Worm (Caenorhabditis elegans) whole organism, L1 larva: ENCODE measurements around the gene aat-2.

Source experiments
- C16A3.4 ChIP-seq: fragments of 150-350 bp; optimal IDR thresholded peaks from 2 replicates; lab custom pipeline; 2014; ENCODE audit warnings: missing biosample characterization, missing genetic modification characterization
- F16B12.6 ChIP-seq: fragments of 150-350 bp; optimal IDR thresholded peaks from 2 replicates; lab custom pipeline; 2014; ENCODE audit warnings: missing biosample characterization, missing genetic modification characterization
- aha-1 ChIP-seq: fragments of 150-350 bp; optimal IDR thresholded peaks from 2 replicates; lab custom pipeline; 2014; ENCODE audit warnings: missing biosample characterization, missing genetic modification characterization
- aly-2 ChIP-seq: fragments of 150-350 bp; optimal IDR thresholded peaks from 2 replicates; lab custom pipeline; 2014; ENCODE audit warnings: missing biosample characterization, missing genetic modification characterization
- ceh-88 ChIP-seq: fragments of 200-800 bp; sonication (Bioruptor generic); IDR thresholded peaks from 2 replicates; pipeline ENCODE4 v1.3.6; 2022; ENCODE audit warnings: missing genetic modification characterization, missing compliant biosample characterization
- dpl-1 ChIP-seq, 3 experiments: fragments of 150-350 bp in 2 of 3; sonication (generic microtip) in 1 of 3; optimal IDR thresholded peaks; 2 replicates each; lab custom pipeline; 2014 to 2017; ENCODE audit warnings: missing biosample characterization in 3 of 3, missing genetic modification characterization in 3 of 3, missing genetic modification reagents in 3 of 3
- dsc-1 ChIP-seq: sonication (generic microtip); optimal IDR thresholded peaks from 2 replicates; lab custom pipeline; 2016; ENCODE audit warnings: mild to moderate bottlenecking, missing genetic modification characterization, missing compliant biosample characterization
- efl-3 ChIP-seq: fragments of 200-800 bp; sonication (Bioruptor generic); optimal IDR thresholded peaks from 2 replicates; lab custom pipeline; 2018; ENCODE audit warnings: mild to moderate bottlenecking, missing genetic modification characterization, missing compliant biosample characterization
- egl-13 ChIP-seq: sonication (generic microtip); optimal IDR thresholded peaks from 2 replicates; lab custom pipeline; 2016; ENCODE audit warnings: missing genotype, missing genetic modification reagents, missing genetic modification characterization, missing compliant biosample characterization
- elt-2 ChIP-seq: sonication (generic microtip); optimal IDR thresholded peaks from 2 replicates; lab custom pipeline; 2016; ENCODE audit warnings: missing genetic modification characterization, mild to moderate bottlenecking, inconsistent platforms, missing compliant biosample characterization, missing genetic modification reagents
- elt-3 ChIP-seq, 6 experiments: fragments of 150-350 bp in 1 of 6; sonication (generic microtip); optimal IDR thresholded peaks; 2 replicates each; lab custom pipeline; 2017 to 2018; ENCODE audit warnings: missing biosample characterization in 6 of 6, missing genetic modification characterization in 6 of 6, inconsistent platforms in 1 of 6
- fkh-4 ChIP-seq: sonication (generic microtip); optimal IDR thresholded peaks from 2 replicates; lab custom pipeline; 2016; ENCODE audit warnings: missing compliant biosample characterization, missing genetic modification characterization, borderline replicate concordance
- fkh-8 ChIP-seq: sonication (generic microtip); optimal IDR thresholded peaks from 2 replicates; lab custom pipeline; 2016; ENCODE audit warnings: mild to moderate bottlenecking, missing genetic modification characterization, missing compliant biosample characterization
- fos-1 ChIP-seq: fragments of 150-350 bp; optimal IDR thresholded peaks from 2 replicates; lab custom pipeline; 2014; ENCODE audit warnings: missing biosample characterization, missing genetic modification characterization
- grh-1 ChIP-seq: fragments of 200-800 bp; sonication (Bioruptor generic); IDR thresholded peaks from 2 replicates; pipeline ENCODE4 v1.3.6; 2022; ENCODE audit warnings: missing genetic modification reagents, missing genetic modification characterization, missing compliant biosample characterization
- hlh-17 ChIP-seq: fragments of 200-800 bp; sonication (Bioruptor generic); optimal IDR thresholded peaks from 2 replicates; lab custom pipeline; 2018; ENCODE audit warnings: missing genetic modification characterization, mild to moderate bottlenecking, missing compliant biosample characterization, moderate library complexity, borderline replicate concordance
- hlh-4 ChIP-seq: sonication (generic microtip); optimal IDR thresholded peaks from 2 replicates; lab custom pipeline; 2016; ENCODE audit warnings: mild to moderate bottlenecking, missing genetic modification characterization, missing compliant biosample characterization
- irx-1 ChIP-seq: sonication (generic microtip); optimal IDR thresholded peaks from 2 replicates; lab custom pipeline; 2016; ENCODE audit warnings: missing genetic modification characterization, missing compliant biosample characterization
- isw-1 ChIP-seq: fragments of 200-800 bp; sonication (Bioruptor generic); IDR thresholded peaks from 2 replicates; pipeline ENCODE4 v1.3.6; 2022; ENCODE audit warnings: missing genetic modification characterization, missing compliant biosample characterization
- lin-13 ChIP-seq: fragments of 150-350 bp; optimal IDR thresholded peaks from 2 replicates; lab custom pipeline; 2014; ENCODE audit warnings: missing biosample characterization, missing genetic modification reagents, missing genetic modification characterization
- lin-14 ChIP-seq: fragments of 200-800 bp; sonication (Bioruptor generic); optimal IDR thresholded peaks from 2 replicates; lab custom pipeline; 2018; ENCODE audit warnings: mild to moderate bottlenecking, missing genetic modification characterization, moderate library complexity, missing compliant biosample characterization
- lin-15B ChIP-seq: fragments of 150-350 bp; sonication (generic microtip); optimal IDR thresholded peaks from 3 replicates; lab custom pipeline; 2014; ENCODE audit warnings: missing biosample characterization, missing genetic modification characterization
- lir-3 ChIP-seq: sonication (generic microtip); optimal IDR thresholded peaks from 2 replicates; lab custom pipeline; 2016; ENCODE audit warnings: mild to moderate bottlenecking, missing genetic modification characterization, moderate library complexity, missing compliant biosample characterization; ENCODE audit not compliant: poor library complexity
- mab-9 ChIP-seq: fragments of 200-800 bp; sonication (Bioruptor generic); IDR thresholded peaks from 2 replicates; pipeline ENCODE4 v1.3.6; 2022; ENCODE audit warnings: missing genetic modification reagents, missing genetic modification characterization, missing compliant biosample characterization
- mdl-1 ChIP-seq, 2 experiments: fragments of 150-350 bp; optimal IDR thresholded peaks; 2 replicates each; lab custom pipeline; 2014 to 2017; ENCODE audit warnings: missing biosample characterization in 2 of 2, missing genetic modification characterization in 2 of 2, inconsistent platforms in 1 of 2
- nhr-11 ChIP-seq: fragments of 150-350 bp; optimal IDR thresholded peaks from 2 replicates; lab custom pipeline; 2014; ENCODE audit warnings: missing biosample characterization, missing genetic modification characterization
- nhr-12 ChIP-seq: sonication (generic microtip); optimal IDR thresholded peaks from 2 replicates; lab custom pipeline; 2017; ENCODE audit warnings: missing biosample characterization, missing genetic modification characterization
- nhr-19 ChIP-seq: fragments of 200-800 bp; sonication (Bioruptor generic); conservative IDR thresholded peaks from 2 replicates; pipeline ENCODE4 v1.3.6; 2022; ENCODE audit warnings: missing genetic modification characterization, missing compliant biosample characterization
- nhr-20 ChIP-seq: sonication (generic microtip); optimal IDR thresholded peaks from 2 replicates; lab custom pipeline; 2016; ENCODE audit warnings: mild to moderate bottlenecking, missing genetic modification characterization, missing compliant biosample characterization
- nhr-237 ChIP-seq: fragments of 150-350 bp; optimal IDR thresholded peaks from 2 replicates; lab custom pipeline; 2014; ENCODE audit warnings: missing biosample characterization, missing genetic modification characterization
- nhr-71 ChIP-seq: sonication (generic microtip); optimal IDR thresholded peaks from 2 replicates; lab custom pipeline; 2016; ENCODE audit warnings: mild to moderate bottlenecking, missing genetic modification characterization, moderate library complexity, missing compliant biosample characterization
- nhr-76 ChIP-seq: sonication (generic microtip); optimal IDR thresholded peaks from 2 replicates; lab custom pipeline; 2017; ENCODE audit warnings: missing biosample characterization, missing genetic modification characterization
- nhr-90 ChIP-seq: sonication (generic microtip); optimal IDR thresholded peaks from 2 replicates; lab custom pipeline; 2016; ENCODE audit warnings: mild to moderate bottlenecking, missing genetic modification characterization, missing compliant biosample characterization; ENCODE audit not compliant: poor library complexity
- pqm-1 ChIP-seq: sonication (generic microtip); optimal IDR thresholded peaks from 3 replicates; lab custom pipeline; 2017; ENCODE audit warnings: missing biosample characterization, missing genetic modification characterization
- skn-1 ChIP-seq: fragments of 150-350 bp; optimal IDR thresholded peaks from 2 replicates; lab custom pipeline; 2014; ENCODE audit warnings: missing biosample characterization, missing genetic modification characterization
- snpc-4 ChIP-seq: fragments of 150-350 bp; optimal IDR thresholded peaks from 2 replicates; lab custom pipeline; 2014; ENCODE audit warnings: missing biosample characterization, missing genetic modification characterization
- snu-23 ChIP-seq: sonication (generic microtip); optimal IDR thresholded peaks from 2 replicates; lab custom pipeline; 2016; ENCODE audit warnings: missing genetic modification characterization, missing compliant biosample characterization
- sox-4 ChIP-seq: sonication (generic microtip); optimal IDR thresholded peaks from 2 replicates; lab custom pipeline; 2016; ENCODE audit warnings: missing genetic modification characterization, missing compliant biosample characterization
- sptf-1 ChIP-seq: fragments of 150-350 bp; optimal IDR thresholded peaks from 2 replicates; lab custom pipeline; 2014; ENCODE audit warnings: missing biosample characterization, missing genetic modification characterization
- sup-37 ChIP-seq: fragments of 200-800 bp; sonication (Bioruptor generic); optimal IDR thresholded peaks from 2 replicates; lab custom pipeline; 2018; ENCODE audit warnings: mild to moderate bottlenecking, missing genetic modification characterization, missing compliant biosample characterization
- tbx-2 ChIP-seq: sonication (generic microtip); optimal IDR thresholded peaks from 2 replicates; lab custom pipeline; 2016; ENCODE audit warnings: missing genetic modification characterization, missing compliant biosample characterization
- tlp-1 ChIP-seq: fragments of 150-350 bp; optimal IDR thresholded peaks from 2 replicates; lab custom pipeline; 2014; ENCODE audit warnings: missing biosample characterization, missing genetic modification characterization
- unc-30 ChIP-seq: sonication (generic microtip); optimal IDR thresholded peaks from 2 replicates; lab custom pipeline; 2017; ENCODE audit warnings: missing biosample characterization, missing genetic modification characterization
- vab-15 ChIP-seq: sonication (generic microtip); optimal IDR thresholded peaks from 2 replicates; lab custom pipeline; 2017; ENCODE audit warnings: missing genotype, mild to moderate bottlenecking, missing genetic modification characterization, missing compliant biosample characterization
- zag-1 ChIP-seq: fragments of 150-350 bp; optimal IDR thresholded peaks from 2 replicates; lab custom pipeline; 2014; ENCODE audit warnings: missing biosample characterization, missing genetic modification characterization
- zip-4 ChIP-seq: fragments of 200-800 bp; sonication (Bioruptor generic); optimal IDR thresholded peaks from 2 replicates; lab custom pipeline; 2018; ENCODE audit warnings: mild to moderate bottlenecking, missing genetic modification characterization, moderate library complexity, missing compliant biosample characterization

Gene aat-2

DNA sequence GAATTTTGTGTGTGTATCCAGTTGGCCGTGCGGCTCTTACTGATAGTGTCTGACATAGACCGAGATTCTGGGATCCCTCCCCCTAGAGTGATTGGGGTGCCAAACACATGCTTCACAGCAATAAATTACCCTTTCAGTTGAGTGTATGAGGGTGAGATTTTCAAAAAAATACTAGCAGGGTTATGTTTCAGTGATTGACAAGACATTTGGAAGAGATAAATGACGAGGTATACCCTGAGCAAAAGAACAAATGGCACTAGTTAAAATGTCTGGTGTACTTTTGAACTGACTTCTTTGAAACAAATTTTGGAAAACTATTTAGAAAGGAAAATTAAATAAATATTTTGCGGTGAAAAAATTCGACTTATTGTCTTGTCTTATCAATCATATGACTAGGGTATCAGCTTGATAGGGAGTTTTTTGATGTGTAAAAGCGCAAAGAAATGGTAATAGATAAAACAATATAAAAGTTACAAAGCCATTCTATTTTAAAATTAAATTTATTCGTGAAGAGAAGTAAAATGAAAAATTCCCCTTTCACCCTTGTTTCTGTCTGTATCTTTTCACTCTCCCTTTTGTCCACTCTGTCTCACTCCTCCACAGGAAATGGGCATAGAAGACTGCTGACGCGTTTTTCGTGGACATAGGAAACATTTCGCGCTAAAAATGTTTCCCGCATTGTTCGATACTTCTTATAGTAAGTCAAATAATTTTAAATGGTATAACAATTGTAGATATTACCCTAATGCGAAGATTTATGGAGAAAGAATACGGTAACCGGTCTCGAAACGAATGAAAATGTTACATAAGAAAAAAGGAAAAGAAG is 2.8 kb downstream of the aat-2 start, which contains the start of gene glo-4 (continued):
- TF ChIP-seq irx-1 (tag; lab: Kevin White, UChicago) (peak; percentile 73), mdl-1 (tag; optimal IDR thresholded peaks at IDR 0.05; lab: Kevin White, UChicago) (peak in 1 of 2 experiments; percentile 68), nhr-71 (tag; lab: Kevin White, UChicago) (peak; percentile 92), F16B12.6 (tag; lab: Kevin White, UChicago) (peak; percentile 48), lin-15B (peak; percentile 54), snu-23 (peak; percentile 92), hlh-17 (GFP tag; lab: Kevin White, UChicago) (no peak), fkh-4 (tag; lab: Kevin White, UChicago) (no peak), hlh-4 (tag; lab: Kevin White, UChicago) (no peak), pqm-1 (tag; lab: Kevin White, UChicago) (no peak), sox-4 (tag; lab: Kevin White, UChicago) (no peak), aly-2 (tag; lab: Kevin White, UChicago) (peak; percentile 58), nhr-11 (tag; lab: Kevin White, UChicago) (no peak), sup-37 (GFP tag; lab: Kevin White, UChicago) (no peak), lin-14 (peak; percentile 94), nhr-20 (tag; lab: Kevin White, UChicago) (peak; percentile 90), grh-1 (GFP tag; lab: Robert Waterston, UW) (peak; percentile 57; the same call in 1 of the 2 replicates), fkh-8 (tag; lab: Kevin White, UChicago) (peak; percentile 73), aha-1 (no peak), lir-3 (peak; percentile 28), nhr-19 (peak; percentile 77), tlp-1 (no peak), mab-9 (GFP tag; lab: Robert Waterston, UW) (peak; percentile 58; the same call in 1 of the 2 replicates), zip-4 (peak; percentile 25), nhr-90 (tag; lab: Kevin White, UChicago) (peak; percentile 68), elt-3 (tag; optimal IDR thresholded peaks at IDR 0.05; lab: Kevin White, UChicago) (peak in 2 of 6 experiments; percentile 40 to 70), dpl-1 (GFP tag; optimal IDR thresholded peaks at IDR 0.05; lab: Kevin White, UChicago) (peak; percentile 74 to 87 (median 83)), vab-15 (tag; lab: Kevin White, UChicago) (no peak), ceh-88 (no peak), tbx-2 (tag; lab: Kevin White, UChicago) (peak; percentile 90), unc-30 (no peak), skn-1 (tag; lab: Kevin White, UChicago) (peak; percentile 52), nhr-12 (tag; lab: Kevin White, UChicago) (no peak), nhr-237 (tag; lab: Kevin White, UChicago) (no peak), nhr-76 (tag; lab: Kevin White, UChicago) (no peak), snpc-4 (tag; lab: Kevin White, UChicago) (peak; percentile 69), sptf-1 (tag; lab: Kevin White, UChicago) (no peak), lin-13 (GFP tag; lab: Kevin White, UChicago) (peak; percentile 49), egl-13 (peak; percentile 52), isw-1 (peak; percentile 66), efl-3 (GFP tag; lab: Kevin White, UChicago) (no peak), zag-1 (tag; lab: Kevin White, UChicago) (peak; percentile 35), elt-2 (tag; lab: Kevin White, UChicago) (peak; percentile 64), C16A3.4 (tag; lab: Kevin White, UChicago) (peak; percentile 67), dsc-1 (tag; lab: Kevin White, UChicago) (peak; percentile 67), fos-1 (tag; lab: Kevin White, UChicago) (peak; percentile 58)
